Fruit fly (Drosophila melanogaster): ENCODE results near the gene CG12535.
A peak's percentile ranks its signal among the peaks of the same experiment; 100 is the strongest.

The CG12535 gene

DNA sequence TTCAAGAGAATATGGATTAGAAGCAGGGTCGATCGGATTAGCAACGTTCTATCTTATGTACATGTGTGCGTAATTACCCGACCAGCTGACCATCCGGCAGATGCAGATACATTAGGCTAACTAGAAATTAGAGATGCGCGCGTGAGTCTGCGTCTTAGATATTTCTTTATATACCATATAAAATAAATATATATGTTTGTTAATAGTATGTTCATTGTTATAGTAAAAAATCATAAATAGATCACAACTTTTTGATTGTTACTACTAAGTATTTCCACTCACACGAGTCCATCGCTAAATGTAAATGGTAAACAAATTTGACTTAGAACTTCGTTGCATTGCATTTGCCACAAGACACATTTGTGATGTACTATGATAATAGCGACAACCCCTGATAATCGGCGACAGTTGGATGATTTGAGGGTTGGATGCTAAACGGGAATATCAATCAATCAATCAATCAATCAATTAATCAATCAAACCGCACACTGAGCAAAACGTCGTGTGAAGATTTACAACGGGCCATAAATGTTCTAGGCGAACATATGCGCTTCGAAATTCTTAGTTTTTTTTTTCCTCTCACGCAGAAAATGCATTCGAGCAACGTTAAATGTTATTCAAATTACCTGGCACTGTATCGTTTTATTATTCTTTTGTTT, 51.8 kb downstream of the CG12535 start (continued):
- TF ChIP-seq CG8290 (GFP tag; optimal IDR thresholded peaks at IDR 0.05) (no peak), CG8290 (tag; optimal IDR thresholded peaks at IDR 0.05) (no peak), Chrac-16 (GFP tag; optimal IDR thresholded peaks at IDR 0.05) (no peak), CG14860 (GFP tag; IDR thresholded peaks at IDR 0.05; ENCODE audit: partially characterized antibody) (no peak), bsh (GFP tag; optimal IDR thresholded peaks at IDR 0.05) (peak in 1 of 2 experiments; percentile 67), Dfd (GFP tag; optimal IDR thresholded peaks at IDR 0.05) (no peak), CG7963 (GFP tag; IDR thresholded peaks at IDR 0.05; ENCODE audit: partially characterized antibody) (no peak), CG11456 (GFP tag; IDR thresholded peaks at IDR 0.05) (no peak), aop (GFP tag; IDR thresholded peaks at IDR 0.05) (no peak), sr (GFP tag; IDR thresholded peaks at IDR 0.05) (no peak), CG11085 (GFP tag; IDR thresholded peaks at IDR 0.05) (no peak), CG11696 (GFP tag; IDR thresholded peaks at IDR 0.05) (no peak), CG6813 (GFP tag; optimal IDR thresholded peaks at IDR 0.05) (no peak), Rx (GFP tag; IDR thresholded peaks at IDR 0.05) (no peak), gce (GFP tag; IDR thresholded peaks at IDR 0.05) (no peak), CG32772 (GFP tag; IDR thresholded peaks at IDR 0.05) (no peak), CG4854 (GFP tag; optimal IDR thresholded peaks at IDR 0.05) (no peak), Hmx (GFP tag; optimal IDR thresholded peaks at IDR 0.05) (no peak), danr (GFP tag; IDR thresholded peaks at IDR 0.05) (no peak), ATbp (GFP tag; optimal IDR thresholded peaks at IDR 0.05) (peak; percentile 8), chn (GFP tag; optimal IDR thresholded peaks at IDR 0.05) (no peak), CG11398 (GFP tag; optimal IDR thresholded peaks at IDR 0.05) (no peak), tgo (GFP tag; IDR thresholded peaks at IDR 0.05) (peak; percentile 44; the same call in 2 of the 3 replicates), kay (GFP tag; optimal IDR thresholded peaks at IDR 0.05) (no peak), CG3847 (GFP tag; IDR thresholded peaks at IDR 0.05) (peak; percentile 29; the same call in 1 of the 2 replicates), prd (optimal IDR thresholded peaks at IDR 0.05) (no peak), prd (GFP tag; IDR thresholded peaks at IDR 0.05) (peak; percentile 85), HmgZ (tag; optimal IDR thresholded peaks at IDR 0.05) (no peak), CG18619 (GFP tag; optimal IDR thresholded peaks at IDR 0.05) (peak; percentile 17), nmo (GFP tag; optimal IDR thresholded peaks at IDR 0.05) (peak; percentile 39), Usf (GFP tag; optimal IDR thresholded peaks at IDR 0.05) (no peak), bab2 (GFP tag; optimal IDR thresholded peaks at IDR 0.05) (no peak), run (tag; optimal IDR thresholded peaks at IDR 0.05) (no peak), gem (tag; optimal IDR thresholded peaks at IDR 0.05) (peak; percentile 73), stc (GFP tag; IDR thresholded peaks at IDR 0.05) (peak; percentile 44; the same call in 1 of the 2 replicates)

DNA sequence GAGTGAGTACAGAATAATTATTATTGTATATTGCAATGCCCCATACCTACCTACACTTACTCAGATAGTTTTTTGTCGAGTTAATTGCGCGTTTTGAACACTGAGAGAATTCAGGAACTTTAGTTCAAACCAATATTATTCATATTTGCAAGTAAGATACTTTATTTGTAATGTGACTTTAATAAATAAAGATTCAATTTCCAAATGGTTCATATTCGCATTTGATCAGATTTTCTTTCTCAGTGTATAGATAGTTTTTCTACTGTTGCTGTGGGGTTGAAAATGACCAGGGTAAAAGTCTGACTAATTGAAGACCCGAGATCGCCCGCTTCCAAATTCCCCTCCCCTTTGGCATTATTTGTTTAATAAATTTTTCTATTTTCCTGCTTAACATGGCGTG, 54.6 kb downstream of the CG12535 start:
- TF ChIP-seq trem (tag; optimal IDR thresholded peaks at IDR 0.05) (peak; percentile 3), CG17802 (tag; optimal IDR thresholded peaks at IDR 0.05) (no peak), CG2678 (tag; optimal IDR thresholded peaks at IDR 0.05) (peak; percentile 10), nmo (GFP tag; optimal IDR thresholded peaks at IDR 0.05) (peak; percentile 23), CG4282 (GFP tag; optimal IDR thresholded peaks at IDR 0.05) (no peak), CG30431 (GFP tag; optimal IDR thresholded peaks at IDR 0.05) (peak; percentile 8), phol (tag; optimal IDR thresholded peaks at IDR 0.05) (peak; percentile 29), az2 (GFP tag; optimal IDR thresholded peaks at IDR 0.05) (peak; percentile 3), D (optimal IDR thresholded peaks at IDR 0.05) (no peak), D (GFP tag; optimal IDR thresholded peaks at IDR 0.05) (peak; percentile 4), caup (GFP tag; optimal IDR thresholded peaks at IDR 0.05; ENCODE audit: severe bottlenecking) (no peak), Oli (tag; optimal IDR thresholded peaks at IDR 0.05) (no peak), ase (GFP tag; IDR thresholded peaks at IDR 0.05) (0 out of 3 replicates have a peak, but pooled peaks have one; percentile 16), CG9727 (GFP tag; optimal IDR thresholded peaks at IDR 0.05) (peak; percentile 45), unpg (GFP tag; optimal IDR thresholded peaks at IDR 0.05) (peak; percentile 44), Pdp1 (GFP tag; optimal IDR thresholded peaks at IDR 0.05) (peak; percentile 6 to 25), dpn (GFP tag; optimal IDR thresholded peaks at IDR 0.05) (peak in 1 of 2 experiments; percentile 5), CG1602 (GFP tag; optimal IDR thresholded peaks at IDR 0.05) (peak; percentile 1), CG34376 (GFP tag; optimal IDR thresholded peaks at IDR 0.05) (no peak)
